Worm (Caenorhabditis elegans) whole organism, young adult: ENCODE data around the gene C49F5.6.
A peak's percentile ranks its signal among the peaks of the same experiment; 100 is the strongest.

Experiments used
- B0019.2 ChIP-seq: fragments of 200-800 bp; sonication (Bioruptor generic); conservative IDR thresholded peaks from 2 replicates; pipeline ENCODE4 v1.3.6; 2022; ENCODE audit warnings: missing genetic modification reagents, missing genetic modification characterization, missing compliant biosample characterization
- C17E4.6 ChIP-seq: fragments of 200-800 bp; sonication (Bioruptor generic); IDR thresholded peaks from 2 replicates; pipeline ENCODE4 v1.3.6; 2022; ENCODE audit warnings: missing genetic modification reagents, missing genetic modification characterization, missing compliant biosample characterization
- D2030.7 ChIP-seq: fragments of 200-800 bp; sonication (Bioruptor generic); IDR thresholded peaks from 2 replicates; pipeline ENCODE4 v1.3.6; 2022; ENCODE audit warnings: missing genetic modification reagents, missing genetic modification characterization, missing compliant biosample characterization
- F33H1.4 ChIP-seq: fragments of 200-800 bp; sonication (Bioruptor generic); IDR thresholded peaks from 2 replicates; pipeline ENCODE4 v1.3.6; 2022; ENCODE audit warnings: missing genetic modification reagents, missing genetic modification characterization, missing compliant biosample characterization
- F37B4.10 ChIP-seq: fragments of 200-800 bp; sonication (Bioruptor generic); IDR thresholded peaks from 2 replicates; pipeline ENCODE4 v1.3.6; 2022; ENCODE audit warnings: missing genetic modification characterization, missing compliant biosample characterization
- F55B11.4 ChIP-seq: sonication (generic microtip); optimal IDR thresholded peaks from 2 replicates; lab custom pipeline; 2016; ENCODE audit warnings: missing compliant biosample characterization, missing genetic modification characterization, borderline replicate concordance; ENCODE audit not compliant: insufficient read depth
- T07F8.4 ChIP-seq: sonication (generic microtip); optimal IDR thresholded peaks from 2 replicates; lab custom pipeline; 2016; ENCODE audit warnings: mild to moderate bottlenecking, missing genetic modification characterization, moderate library complexity, missing compliant biosample characterization
- akir-1 ChIP-seq: fragments of 200-800 bp; sonication (Bioruptor generic); optimal IDR thresholded peaks from 2 replicates; lab custom pipeline; 2018; ENCODE audit warnings: mild to moderate bottlenecking, missing genetic modification characterization, moderate library complexity, missing compliant biosample characterization
- ama-1 ChIP-seq, 3 experiments: fragments of 150-350 bp in 1 of 3; sonication (generic microtip) in 2 of 3; optimal IDR thresholded peaks; 2 replicates each; lab custom pipeline; 2014 to 2018; ENCODE audit warnings: missing biosample characterization in 2 of 3, missing genetic modification characterization in 2 of 3, missing genetic modification reagents in 2 of 3
- attf-3 ChIP-seq: fragments of 200-800 bp; sonication (Bioruptor generic); conservative IDR thresholded peaks from 2 replicates; pipeline ENCODE4 v1.3.6; 2022; ENCODE audit warnings: missing genetic modification reagents, missing genetic modification characterization, missing compliant biosample characterization
- attf-6 ChIP-seq: fragments of 200-800 bp; sonication (Bioruptor generic); IDR thresholded peaks from 2 replicates; pipeline ENCODE4 v1.3.6; 2022; ENCODE audit warnings: missing genetic modification reagents, missing genetic modification characterization, missing compliant biosample characterization
- cebp-2 ChIP-seq: fragments of 200-800 bp; sonication (Bioruptor generic); IDR thresholded peaks from 2 replicates; pipeline ENCODE4 v1.3.6; 2022; ENCODE audit warnings: missing genetic modification characterization, missing compliant biosample characterization
- ceh-58 ChIP-seq: fragments of 200-800 bp; sonication (Bioruptor generic); IDR thresholded peaks from 2 replicates; pipeline ENCODE4 v1.3.6; 2022; ENCODE audit warnings: missing genetic modification characterization, missing compliant biosample characterization
- dox-1 ChIP-seq: fragments of 200-800 bp; sonication (Bioruptor generic); IDR thresholded peaks from 2 replicates; pipeline ENCODE4 v1.3.6; 2022; ENCODE audit warnings: missing genetic modification reagents, missing genetic modification characterization, missing compliant biosample characterization
- dpl-1 ChIP-seq: fragments of 150-350 bp; optimal IDR thresholded peaks from 2 replicates; lab custom pipeline; 2014; ENCODE audit warnings: missing biosample characterization, missing genetic modification reagents, missing genetic modification characterization
- ekl-4 ChIP-seq: fragments of 200-800 bp; sonication (Bioruptor generic); IDR thresholded peaks from 2 replicates; pipeline ENCODE4 v1.3.6; 2022; ENCODE audit warnings: missing genetic modification reagents, missing genetic modification characterization, missing compliant biosample characterization
- ets-4 ChIP-seq: fragments of 200-800 bp; sonication (Bioruptor generic); optimal IDR thresholded peaks from 2 replicates; lab custom pipeline; 2018; ENCODE audit warnings: mild to moderate bottlenecking, missing genetic modification characterization, missing compliant biosample characterization
- fkh-3 ChIP-seq: sonication (generic microtip); optimal IDR thresholded peaks from 2 replicates; lab custom pipeline; 2016; ENCODE audit warnings: mild to moderate bottlenecking, missing genetic modification characterization, missing compliant biosample characterization
- hmg-20 ChIP-seq: fragments of 200-800 bp; sonication (Bioruptor generic); IDR thresholded peaks from 2 replicates; pipeline ENCODE4 v1.3.6; 2022; ENCODE audit warnings: missing genetic modification reagents, missing genetic modification characterization, missing compliant biosample characterization
- lag-1 ChIP-seq: fragments of 200-800 bp; sonication (Bioruptor generic); IDR thresholded peaks from 2 replicates; pipeline ENCODE4 v1.3.6; 2022; ENCODE audit warnings: missing genetic modification reagents, missing genetic modification characterization, missing compliant biosample characterization
- lin-26 ChIP-seq: fragments of 200-800 bp; sonication (Bioruptor generic); IDR thresholded peaks from 2 replicates; pipeline ENCODE4 v1.3.6; 2022; ENCODE audit warnings: missing genetic modification reagents, missing genetic modification characterization, missing compliant biosample characterization
- madf-3 ChIP-seq: fragments of 200-800 bp; sonication (Bioruptor generic); IDR thresholded peaks from 2 replicates; pipeline ENCODE4 v1.3.6; 2022; ENCODE audit warnings: missing genetic modification reagents, missing genetic modification characterization, missing compliant biosample characterization
- mel-28 ChIP-seq: sonication (generic microtip); optimal IDR thresholded peaks from 2 replicates; lab custom pipeline; 2016; ENCODE audit warnings: borderline replicate concordance, mild to moderate bottlenecking, missing genetic modification characterization, missing compliant biosample characterization
- mes-4 ChIP-seq: sonication (generic microtip); optimal IDR thresholded peaks from 2 replicates; lab custom pipeline; 2016; ENCODE audit warnings: missing genotype, missing genetic modification characterization, missing compliant biosample characterization
- mxl-1 ChIP-seq: sonication (generic microtip); optimal IDR thresholded peaks from 2 replicates; lab custom pipeline; 2016; ENCODE audit warnings: missing genetic modification characterization, missing compliant biosample characterization
- nhr-179 ChIP-seq: sonication (generic microtip); optimal IDR thresholded peaks from 2 replicates; lab custom pipeline; 2016; ENCODE audit warnings: mild to moderate bottlenecking, missing genetic modification characterization, missing compliant biosample characterization
- nhr-80 ChIP-seq: sonication (generic microtip); optimal IDR thresholded peaks from 2 replicates; lab custom pipeline; 2016; ENCODE audit warnings: missing genetic modification characterization, missing compliant biosample characterization
- rcor-1 ChIP-seq: fragments of 200-800 bp; sonication (Bioruptor generic); IDR thresholded peaks from 2 replicates; pipeline ENCODE4 v1.3.6; 2022; ENCODE audit warnings: missing genetic modification reagents, missing genetic modification characterization, missing compliant biosample characterization
- sdz-38 ChIP-seq: sonication (generic microtip); optimal IDR thresholded peaks from 2 replicates; lab custom pipeline; 2016; ENCODE audit warnings: missing genotype, missing genetic modification characterization, missing compliant biosample characterization
- snpc-1.3 ChIP-seq: sonication (generic microtip); optimal IDR thresholded peaks from 2 replicates; lab custom pipeline; 2017; ENCODE audit warnings: missing genetic modification characterization, mild to moderate bottlenecking, missing compliant biosample characterization, antibody characterized with exemption, moderate library complexity, missing genotype, missing genetic modification reagents; ENCODE audit not compliant: insufficient read depth
- snpc-3.4 ChIP-seq: sonication (generic microtip); optimal IDR thresholded peaks from 2 replicates; lab custom pipeline; 2017; ENCODE audit warnings: missing genetic modification characterization, mild to moderate bottlenecking, missing compliant biosample characterization, antibody characterized with exemption, moderate library complexity, missing genotype, missing genetic modification reagents
- sptf-2 ChIP-seq: fragments of 200-800 bp; sonication (Bioruptor generic); optimal IDR thresholded peaks from 2 replicates; lab custom pipeline; 2018; ENCODE audit warnings: mild to moderate bottlenecking, missing genetic modification characterization, missing compliant biosample characterization
- tbx-9 ChIP-seq: sonication (generic microtip); optimal IDR thresholded peaks from 2 replicates; lab custom pipeline; 2016; ENCODE audit warnings: borderline replicate concordance, missing genetic modification characterization, inconsistent platforms, missing compliant biosample characterization
- tlf-1 ChIP-seq: fragments of 200-800 bp; sonication (Bioruptor generic); optimal IDR thresholded peaks from 2 replicates; lab custom pipeline; 2018; ENCODE audit warnings: mild to moderate bottlenecking, missing genetic modification characterization, missing compliant biosample characterization
- unc-62 ChIP-seq: fragments of 150-350 bp; optimal IDR thresholded peaks from 2 replicates; lab custom pipeline; 2014; ENCODE audit warnings: missing biosample characterization, missing genetic modification reagents, missing genetic modification characterization
- zfh-2 ChIP-seq: fragments of 200-800 bp; sonication (Bioruptor generic); conservative IDR thresholded peaks from 2 replicates; pipeline ENCODE4 v1.3.6; 2022; ENCODE audit warnings: missing genetic modification reagents, missing genetic modification characterization, missing compliant biosample characterization
- ztf-18 ChIP-seq: sonication (generic microtip); optimal IDR thresholded peaks from 2 replicates; lab custom pipeline; 2016; ENCODE audit warnings: missing genotype, mild to moderate bottlenecking, missing genetic modification characterization, missing compliant biosample characterization
- ztf-22 ChIP-seq: fragments of 200-800 bp; sonication (Bioruptor generic); optimal IDR thresholded peaks from 2 replicates; lab custom pipeline; 2018; ENCODE audit warnings: mild to moderate bottlenecking, missing genetic modification characterization, moderate library complexity, missing compliant biosample characterization
- ztf-26 ChIP-seq: sonication (generic microtip); optimal IDR thresholded peaks from 2 replicates; lab custom pipeline; 2017; ENCODE audit warnings: missing genetic modification characterization, missing compliant biosample characterization
- ztf-28 ChIP-seq: fragments of 200-800 bp; sonication (Bioruptor generic); IDR thresholded peaks from 2 replicates; pipeline ENCODE4 v1.3.6; 2022; ENCODE audit warnings: missing genetic modification reagents, missing genetic modification characterization, missing compliant biosample characterization
- ztf-3 ChIP-seq: fragments of 200-800 bp; sonication (Bioruptor generic); optimal IDR thresholded peaks from 2 replicates; lab custom pipeline; 2018; ENCODE audit warnings: mild to moderate bottlenecking, missing genetic modification characterization, missing compliant biosample characterization

C49F5.6 gene

DNA sequence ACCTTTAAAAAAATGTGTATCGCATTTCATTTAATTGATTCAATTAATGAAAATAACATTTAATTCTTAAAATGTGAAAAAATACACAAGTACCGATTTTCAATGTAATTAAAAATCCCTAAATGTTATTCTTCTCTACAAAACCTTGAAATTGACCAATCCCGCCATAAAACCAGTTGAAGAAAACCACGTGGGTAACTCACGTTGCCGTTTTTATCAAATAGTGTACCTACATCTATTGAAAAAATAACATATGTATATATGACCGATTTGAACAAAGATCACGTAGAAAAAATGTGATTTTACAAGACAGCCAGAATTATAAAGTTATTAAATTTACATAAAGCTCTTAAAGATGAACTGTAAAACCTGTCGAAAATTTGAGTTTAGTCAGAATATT is 23.0 kb upstream of the C49F5.6 start:
- TF ChIP-seq dpl-1 (GFP tag; lab: Kevin White, UChicago) (no peak), ztf-28 (GFP tag; lab: Robert Waterston, UW) (no peak), C17E4.6 (GFP tag; lab: Robert Waterston, UW) (no peak), ekl-4 (GFP tag; lab: Robert Waterston, UW) (no peak), F55B11.4 (tag; lab: Kevin White, UChicago) (no peak), ets-4 (GFP tag; lab: Kevin White, UChicago) (no peak), attf-3 (GFP tag; lab: Robert Waterston, UW) (no peak), ztf-18 (tag; lab: Kevin White, UChicago) (no peak)

- TF ChIP-seq ama-1 (optimal IDR thresholded peaks at IDR 0.05; lab: Kevin White, UChicago) (peak; percentile 77), ama-1 (GFP tag; optimal IDR thresholded peaks at IDR 0.05; lab: Kevin White, UChicago) (no peak), dox-1 (GFP tag; lab: Robert Waterston, UW) (0 out of 2 replicates have a peak, but pooled peaks have one; percentile 6), nhr-80 (tag; lab: Kevin White, UChicago) (peak; percentile 8), madf-3 (GFP tag; lab: Robert Waterston, UW) (no peak)
- TF ChIP-seq, all 124 proteins: peak for 3
These were observed 22.3 kb upstream of the C49F5.6 start, which contains the start of gene sams-1 for ce11 chrX:11965663-11966304. Gene sams-1 (plus strand): TSS chrX:11965962.

DNA sequence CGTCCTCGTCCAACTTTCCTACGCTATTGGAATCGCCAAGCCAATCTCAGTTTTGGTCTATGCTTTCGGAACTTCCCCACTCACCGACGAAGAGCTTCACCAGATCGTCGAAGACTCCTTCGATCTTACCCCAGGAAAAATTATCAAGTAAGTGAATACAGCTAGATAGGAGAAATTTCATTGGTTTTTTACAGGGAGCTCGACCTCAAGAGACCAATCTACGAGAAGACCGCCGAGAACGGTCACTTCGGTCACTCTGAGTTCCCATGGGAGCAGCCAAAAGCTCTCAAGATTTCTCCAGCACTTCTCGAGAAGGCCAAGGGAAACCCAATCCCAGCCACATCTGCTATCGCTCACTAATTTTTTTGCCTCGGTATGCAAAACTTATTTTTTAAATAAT is 21.1 kb upstream of the C49F5.6 start:
- TF ChIP-seq ets-4 (GFP tag; lab: Kevin White, UChicago) (no peak), snpc-1.3 (tag; lab: Kevin White, UChicago) (no peak), B0019.2 (GFP tag; lab: Robert Waterston, UW) (no peak), attf-3 (GFP tag; lab: Robert Waterston, UW) (no peak), mxl-1 (tag; lab: Kevin White, UChicago) (no peak), T07F8.4 (tag; lab: Kevin White, UChicago) (no peak), mel-28 (no peak), ztf-3 (GFP tag; lab: Kevin White, UChicago) (no peak), dox-1 (GFP tag; lab: Robert Waterston, UW) (no peak), akir-1 (no peak), ztf-22 (no peak), tlf-1 (GFP tag; lab: Kevin White, UChicago) (no peak), nhr-179 (tag; lab: Kevin White, UChicago) (no peak), attf-6 (GFP tag; lab: Robert Waterston, UW) (no peak), hmg-20 (GFP tag; lab: Robert Waterston, UW) (no peak), D2030.7 (no peak), zfh-2 (no peak), F37B4.10 (no peak), fkh-3 (tag; lab: Kevin White, UChicago) (no peak)
- TF ChIP-seq, all 124 proteins: peak for 0

DNA sequence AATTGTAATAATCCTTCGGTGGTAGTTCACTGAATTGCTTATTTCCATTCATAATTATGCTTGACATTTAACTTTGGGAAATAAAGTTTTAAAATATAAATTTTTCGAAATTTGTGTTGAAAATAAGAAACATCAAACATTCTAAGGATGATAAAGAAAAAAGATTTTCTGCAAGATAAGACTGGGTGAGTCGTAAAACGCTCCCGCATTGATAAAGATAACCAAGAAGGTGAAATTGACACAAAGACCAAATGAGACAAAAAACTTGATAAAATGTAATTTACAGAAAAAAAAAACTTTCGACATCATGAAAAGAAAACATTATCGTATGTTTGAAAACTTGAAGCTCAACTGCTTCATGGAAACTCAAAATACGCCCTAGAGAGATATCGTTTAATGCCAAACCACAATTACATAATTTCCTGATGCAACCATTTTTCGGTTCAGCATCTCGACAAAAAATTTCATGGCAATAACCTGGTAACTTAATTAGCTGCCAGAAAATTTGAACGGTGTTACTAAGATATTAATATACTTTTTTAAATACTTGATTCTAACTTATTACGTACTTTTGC is 20.0 kb upstream of the C49F5.6 start:
- TF ChIP-seq tbx-9 (tag; lab: Kevin White, UChicago) = no peak
- TF ChIP-seq cebp-2 (GFP tag; lab: Robert Waterston, UW) = no peak
- TF ChIP-seq ceh-58 (GFP tag; lab: Robert Waterston, UW) = no peak
- TF ChIP-seq nhr-179 (tag; lab: Kevin White, UChicago) = no peak
- TF ChIP-seq madf-3 (GFP tag; lab: Robert Waterston, UW) = no peak
- no peak for TF ChIP-seq hmg-20 (GFP tag; lab: Robert Waterston, UW)
- no peak for TF ChIP-seq sdz-38
- TF ChIP-seq mes-4 (tag; lab: Kevin White, UChicago) = no peak
- no peak for TF ChIP-seq dox-1 (GFP tag; lab: Robert Waterston, UW)
- no peak for TF ChIP-seq lag-1 (GFP tag; lab: Robert Waterston, UW)
- TF ChIP-seq rcor-1 (GFP tag; lab: Robert Waterston, UW) = peak; percentile 7; the same call in 1 of the 2 replicates
- TF ChIP-seq ekl-4 (GFP tag; lab: Robert Waterston, UW) = no peak; the same call in 1 of the 2 replicates
- no peak for TF ChIP-seq sptf-2
- peak; percentile 46 for TF ChIP-seq ztf-26 (tag; lab: Kevin White, UChicago)
- TF ChIP-seq unc-62 (GFP tag; lab: Kevin White, UChicago) = no peak
- no peak for TF ChIP-seq attf-3 (GFP tag; lab: Robert Waterston, UW)
- no peak for TF ChIP-seq F33H1.4 (GFP tag; lab: Robert Waterston, UW)
- no peak; the same call in 1 of the 2 replicates for TF ChIP-seq lin-26 (GFP tag; lab: Robert Waterston, UW)
- no peak for TF ChIP-seq ztf-18 (tag; lab: Kevin White, UChicago)
- peak; percentile 59 for TF ChIP-seq nhr-80 (tag; lab: Kevin White, UChicago)
- no peak for TF ChIP-seq fkh-3 (tag; lab: Kevin White, UChicago)
- no peak for TF ChIP-seq snpc-3.4 (tag; lab: Kevin White, UChicago)
